Fruit fly (Drosophila melanogaster): ENCODE results near the gene Ent1.
A peak's percentile ranks its signal among the peaks of the same experiment; 100 is the strongest.

The Ent1 gene

DNA sequence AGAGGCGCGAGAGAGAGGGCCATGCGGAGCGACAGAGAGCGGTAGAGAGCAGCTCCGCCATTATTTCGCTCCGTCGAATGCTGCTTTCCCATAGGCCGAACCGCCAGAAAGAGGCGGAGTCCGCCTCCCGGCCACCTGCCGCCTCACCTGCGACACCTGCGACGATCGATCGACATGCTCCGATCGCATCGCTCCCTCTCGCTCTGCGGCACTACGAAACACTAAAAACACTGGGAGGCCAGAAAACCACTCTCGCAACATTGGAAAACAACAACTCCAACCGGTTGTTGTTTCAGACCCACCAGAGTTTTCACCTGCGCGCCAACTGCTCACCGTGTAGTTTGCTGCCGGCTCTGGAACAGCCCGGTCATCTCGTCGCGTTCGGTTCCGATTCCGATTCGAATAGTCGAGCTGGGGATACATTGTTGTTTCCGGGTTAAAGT lies 20.1 kb upstream of the Ent1 start, which contains the start of gene al (continued):
- TF ChIP-seq tna (GFP tag; IDR thresholded peaks at IDR 0.05; ENCODE audit: partially characterized antibody) (no peak), onecut (GFP tag; IDR thresholded peaks at IDR 0.05) (peak; percentile 82), Dek (tag; optimal IDR thresholded peaks at IDR 0.05) (no peak), CG1602 (GFP tag; optimal IDR thresholded peaks at IDR 0.05) (no peak), Hmr (GFP tag; optimal IDR thresholded peaks at IDR 0.05) (no peak), Opbp (GFP tag; IDR thresholded peaks at IDR 0.05; ENCODE audit: partially characterized antibody) (no peak), CG18619 (GFP tag; optimal IDR thresholded peaks at IDR 0.05) (no peak), sob (GFP tag; IDR thresholded peaks at IDR 0.05) (no peak), fu2 (GFP tag; optimal IDR thresholded peaks at IDR 0.05) (no peak), kni (GFP tag; optimal IDR thresholded peaks at IDR 0.05) (peak; percentile 73), nom (GFP tag; optimal IDR thresholded peaks at IDR 0.05) (no peak), CG8281 (tag; optimal IDR thresholded peaks at IDR 0.05) (no peak), scrt (GFP tag; optimal IDR thresholded peaks at IDR 0.05) (no peak), da (GFP tag; optimal IDR thresholded peaks at IDR 0.05) (peak; percentile 17), nau (GFP tag; optimal IDR thresholded peaks at IDR 0.05) (no peak), CG4328 (GFP tag; optimal IDR thresholded peaks at IDR 0.05) (no peak), Spps (tag; optimal IDR thresholded peaks at IDR 0.05) (no peak), peb (GFP tag; IDR thresholded peaks at IDR 0.05) (no peak), CG11696 (GFP tag; IDR thresholded peaks at IDR 0.05) (no peak), CG7987 (GFP tag; optimal IDR thresholded peaks at IDR 0.05) (no peak), Nf-YB (GFP tag; optimal IDR thresholded peaks at IDR 0.05) (peak; percentile 98), Awh (GFP tag; IDR thresholded peaks at IDR 0.05) (no peak), CG9797 (GFP tag; optimal IDR thresholded peaks at IDR 0.05) (no peak), CG31365 (tag; optimal IDR thresholded peaks at IDR 0.05) (no peak), CG4820 (GFP tag; optimal IDR thresholded peaks at IDR 0.05) (no peak), YL-1 (GFP tag; optimal IDR thresholded peaks at IDR 0.05) (no peak), Ssrp (tag; optimal IDR thresholded peaks at IDR 0.05) (no peak), al (GFP tag; IDR thresholded peaks at IDR 0.05) (0 out of 2 replicates have a peak, but pooled peaks have one; percentile 8), TFAM (GFP tag; optimal IDR thresholded peaks at IDR 0.05) (no peak), caup (GFP tag; optimal IDR thresholded peaks at IDR 0.05; ENCODE audit: severe bottlenecking) (no peak), tap (tag; optimal IDR thresholded peaks at IDR 0.05) (no peak), CG6791 (GFP tag; IDR thresholded peaks at IDR 0.05; ENCODE audit: partially characterized antibody) (no peak), Hand (GFP tag; optimal IDR thresholded peaks at IDR 0.05) (no peak), CG30431 (GFP tag; optimal IDR thresholded peaks at IDR 0.05) (no peak), hth (optimal IDR thresholded peaks at IDR 0.05) (no peak), shn (GFP tag; optimal IDR thresholded peaks at IDR 0.05) (no peak), CG17568 (GFP tag; optimal IDR thresholded peaks at IDR 0.05) (no peak), CG10979 (tag; optimal IDR thresholded peaks at IDR 0.05) (no peak), HLH54F (GFP tag; optimal IDR thresholded peaks at IDR 0.05) (no peak), z (GFP tag; IDR thresholded peaks at IDR 0.05) (0 out of 3 replicates have a peak, but pooled peaks have one; percentile 46), Poxn (GFP tag; IDR thresholded peaks at IDR 0.05) (no peak), ci (GFP tag; IDR thresholded peaks at IDR 0.05) (peak; percentile 69; the same call in 2 of the 3 replicates), Nf-YC (tag; optimal IDR thresholded peaks at IDR 0.05) (peak; percentile 99), CG12744 (GFP tag; optimal IDR thresholded peaks at IDR 0.05) (no peak), gem (tag; optimal IDR thresholded peaks at IDR 0.05) (no peak), HLHmδ (GFP tag; optimal IDR thresholded peaks at IDR 0.05) (no peak), CG2678 (tag; optimal IDR thresholded peaks at IDR 0.05) (no peak), CG4707 (GFP tag; optimal IDR thresholded peaks at IDR 0.05) (no peak), CHES-1-like (GFP tag; optimal IDR thresholded peaks at IDR 0.05) (no peak), CG13775 (GFP tag; optimal IDR thresholded peaks at IDR 0.05) (no peak), CG8478 (optimal IDR thresholded peaks at IDR 0.05) (peak; percentile 50)

All from whole organism, embryonic.